8 worm cellular contexts compared by ENCODE assay signal in the genomic region with DNA sequence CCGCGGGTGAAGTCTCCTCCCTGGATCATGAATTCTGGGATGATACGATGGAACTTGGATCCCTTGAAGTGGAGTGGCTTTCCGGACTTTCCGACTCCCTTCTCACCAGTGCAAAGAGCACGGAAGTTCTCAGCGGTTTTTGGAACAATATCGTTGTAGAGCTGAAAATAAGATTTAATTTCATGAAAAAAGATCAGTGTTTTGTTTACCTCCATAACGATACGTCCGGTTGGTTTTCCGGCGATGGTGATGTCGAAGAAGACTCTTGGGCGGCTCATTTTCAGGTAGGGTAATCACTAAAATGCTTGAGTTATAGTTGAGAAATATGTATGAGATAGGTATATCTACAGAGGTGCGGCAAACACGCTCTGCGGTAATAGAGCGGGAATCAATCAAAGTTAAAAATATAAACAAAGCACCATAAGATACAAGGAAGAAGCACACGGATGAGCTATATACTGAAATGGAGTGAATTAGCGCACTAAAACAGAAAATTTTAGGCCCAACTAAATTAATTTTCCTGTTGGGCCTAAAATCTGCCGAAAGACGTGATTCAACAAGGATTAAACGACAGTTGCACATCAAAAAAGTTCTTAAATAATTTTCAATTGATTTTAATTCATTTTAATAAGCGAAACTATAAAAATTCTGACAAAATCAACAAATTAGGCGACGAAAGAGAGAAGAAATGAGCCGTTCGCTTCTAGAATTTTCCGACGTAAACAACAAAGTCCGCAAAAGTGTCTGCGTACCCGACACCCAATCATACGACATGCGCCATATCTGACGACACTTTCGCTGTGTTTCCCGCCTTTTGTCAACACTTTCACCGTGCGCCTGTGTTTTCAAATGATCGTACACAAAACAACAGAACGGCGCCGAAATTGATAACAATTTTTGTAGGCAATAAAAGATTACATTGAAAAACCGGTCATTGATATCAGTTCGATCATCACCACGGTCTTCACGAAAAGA.
TF ChIP-seq lines count a peak whose summit lies in the region.

A gene (minus strand): TSS at position 296 of the 975 bp plus-strand sequence.
A gene (plus strand): TSS at position 806 of the 975 bp plus-strand sequence.

TF ChIP-seq in whole organism, L1 larva, 84 proteins besides CTCF, POLR2A, EP300 and RAD21 (continues in another document):
- TF ChIP-seq nhr-28 (tag; optimal IDR thresholded peaks at IDR 0.05; lab: Kevin White, UChicago) (no peak), pqm-1 (tag; optimal IDR thresholded peaks at IDR 0.05; lab: Kevin White, UChicago) (no peak), ets-5 (GFP tag; IDR thresholded peaks at IDR 0.05; lab: Robert Waterston, UW) (no peak), ceh-63 (GFP tag; optimal IDR thresholded peaks at IDR 0.05; lab: Kevin White, UChicago) (no peak), jun-1 (tag; optimal IDR thresholded peaks at IDR 0.05; lab: Kevin White, UChicago) (peak; percentile 75), unc-98 (GFP tag; IDR thresholded peaks at IDR 0.05; lab: Robert Waterston, UW) (no peak), ceh-88 (GFP tag; IDR thresholded peaks at IDR 0.05; lab: Robert Waterston, UW) (peak; percentile 20; the same call in 1 of the 2 replicates), unc-86 (tag; optimal IDR thresholded peaks at IDR 0.05; lab: Kevin White, UChicago) (peak; percentile 63), tlp-1 (tag; optimal IDR thresholded peaks at IDR 0.05; lab: Kevin White, UChicago) (no peak)

TF ChIP-seq in whole organism, L2 larva, 48 proteins besides CTCF, POLR2A, EP300 and RAD21 (continues in another document):
- TF ChIP-seq F13H6.1 (tag; optimal IDR thresholded peaks at IDR 0.05; lab: Kevin White, UChicago), result peak; percentile 78
- peak; percentile 70 for TF ChIP-seq egl-27 (tag; optimal IDR thresholded peaks at IDR 0.05; lab: Kevin White, UChicago)
- TF ChIP-seq crh-2 (tag; optimal IDR thresholded peaks at IDR 0.05; lab: Kevin White, UChicago), result peak; percentile 82
- no peak for TF ChIP-seq dmd-4 (tag; optimal IDR thresholded peaks at IDR 0.05; lab: Kevin White, UChicago)
- TF ChIP-seq peb-1 (tag; optimal IDR thresholded peaks at IDR 0.05; lab: Kevin White, UChicago), result no peak
- TF ChIP-seq unc-55 (GFP tag; optimal IDR thresholded peaks at IDR 0.05; lab: Kevin White, UChicago), result peak; percentile 67
- peak; percentile 3 for TF ChIP-seq mab-5 (tag; optimal IDR thresholded peaks at IDR 0.05; lab: Kevin White, UChicago)
- peak; percentile 28 for TF ChIP-seq snpc-4 (tag; optimal IDR thresholded peaks at IDR 0.05; lab: Kevin White, UChicago)
- peak; percentile 24 for TF ChIP-seq sem-4 (tag; optimal IDR thresholded peaks at IDR 0.05; lab: Kevin White, UChicago)
- TF ChIP-seq ceh-82 (tag; optimal IDR thresholded peaks at IDR 0.05; lab: Kevin White, UChicago), result no peak

TF ChIP-seq in whole organism, L3 larva, 47 proteins besides CTCF, POLR2A, EP300 and RAD21 (continues in another document):
- peak; percentile 79 for TF ChIP-seq nhr-25 (tag; optimal IDR thresholded peaks at IDR 0.05; lab: Kevin White, UChicago)
- no peak for TF ChIP-seq ceh-9 (tag; optimal IDR thresholded peaks at IDR 0.05; lab: Kevin White, UChicago)
- no peak for TF ChIP-seq eor-1 (tag; optimal IDR thresholded peaks at IDR 0.05; lab: Kevin White, UChicago)
- no peak for TF ChIP-seq ztf-4 (tag; optimal IDR thresholded peaks at IDR 0.05; lab: Kevin White, UChicago)
- peak; percentile 85 for TF ChIP-seq lin-15B (tag; optimal IDR thresholded peaks at IDR 0.05; lab: Kevin White, UChicago)
- no peak for TF ChIP-seq nhr-76 (tag; optimal IDR thresholded peaks at IDR 0.05; lab: Kevin White, UChicago)
- TF ChIP-seq nhr-67 (tag; optimal IDR thresholded peaks at IDR 0.05; lab: Kevin White, UChicago), result no peak
- no peak for TF ChIP-seq elt-3 (tag; optimal IDR thresholded peaks at IDR 0.05; lab: Kevin White, UChicago)
- TF ChIP-seq nhr-43 (tag; optimal IDR thresholded peaks at IDR 0.05; lab: Kevin White, UChicago; ENCODE audit: poor library complexity, severe bottlenecking), result peak; percentile 76
- no peak for TF ChIP-seq unc-62 (GFP tag; optimal IDR thresholded peaks at IDR 0.05; lab: Kevin White, UChicago)

TF ChIP-seq in whole organism, L4 larva, 104 proteins besides CTCF, POLR2A, EP300 and RAD21 (continues in another document):
- TF ChIP-seq ZK546.5 (tag; optimal IDR thresholded peaks at IDR 0.05; lab: Kevin White, UChicago) (no peak), spr-1 (tag; optimal IDR thresholded peaks at IDR 0.05; lab: Kevin White, UChicago) (peak; percentile 22), F37D6.2 (tag; optimal IDR thresholded peaks at IDR 0.05; lab: Kevin White, UChicago) (peak; percentile 24), nhr-102 (tag; optimal IDR thresholded peaks at IDR 0.05; lab: Kevin White, UChicago) (peak; percentile 77), dmd-8 (GFP tag; IDR thresholded peaks at IDR 0.05; lab: Robert Waterston, UW) (no peak), daf-16 (GFP tag; optimal IDR thresholded peaks at IDR 0.05; lab: Kevin White, UChicago) (peak; percentile 94 to 97), daf-16 (tag; optimal IDR thresholded peaks at IDR 0.05; lab: Kevin White, UChicago) (peak; percentile 99), lin-39 (tag; optimal IDR thresholded peaks at IDR 0.05; lab: Kevin White, UChicago) (no peak), zip-2 (tag; optimal IDR thresholded peaks at IDR 0.05; lab: Kevin White, UChicago) (peak; percentile 18), nhr-77 (tag; optimal IDR thresholded peaks at IDR 0.05; lab: Kevin White, UChicago) (peak; percentile 60)

TF ChIP-seq in whole organism, late embryonic, 69 proteins besides CTCF, POLR2A, EP300 and RAD21 (continues in another document):
- TF ChIP-seq ceh-19 (GFP tag; optimal IDR thresholded peaks at IDR 0.05; lab: Kevin White, UChicago) (no peak), elt-2 (tag; optimal IDR thresholded peaks at IDR 0.05; lab: Kevin White, UChicago) (peak; percentile 27), fkh-10 (GFP tag; optimal IDR thresholded peaks at IDR 0.05; lab: Kevin White, UChicago) (no peak), mec-3 (tag; optimal IDR thresholded peaks at IDR 0.05; lab: Kevin White, UChicago; ENCODE audit: borderline replicate concordance) (no peak), ceh-30 (tag; optimal IDR thresholded peaks at IDR 0.05; lab: Kevin White, UChicago) (no peak), tbx-2 (tag; optimal IDR thresholded peaks at IDR 0.05; lab: Kevin White, UChicago) (peak; percentile 39), pros-1 (tag; optimal IDR thresholded peaks at IDR 0.05; lab: Kevin White, UChicago) (no peak), nfya-1 (tag; optimal IDR thresholded peaks at IDR 0.05; lab: Kevin White, UChicago) (peak; percentile 46), sox-2 (GFP tag; IDR thresholded peaks at IDR 0.05; lab: Robert Waterston, UW) (no peak), lim-6 (tag; optimal IDR thresholded peaks at IDR 0.05; lab: Kevin White, UChicago) (no peak), odd-2 (tag; optimal IDR thresholded peaks at IDR 0.05; lab: Kevin White, UChicago) (no peak)

TF ChIP-seq in whole organism, midembryonic, 9 proteins besides CTCF, POLR2A, EP300 and RAD21:
- TF ChIP-seq ztf-23 (GFP tag; IDR thresholded peaks at IDR 0.05; lab: Robert Waterston, UW) (no peak), ztf-29 (GFP tag; IDR thresholded peaks at IDR 0.05; lab: Robert Waterston, UW) (no peak), T22C8.4 (GFP tag; IDR thresholded peaks at IDR 0.05; lab: Robert Waterston, UW) (no peak), med-1 (GFP tag; optimal IDR thresholded peaks at IDR 0.05; lab: Kevin White, UChicago; ENCODE audit: insufficient read depth) (no peak), flt-1 (GFP tag; IDR thresholded peaks at IDR 0.05; lab: Robert Waterston, UW) (peak; percentile 24; the same call in 1 of the 2 replicates), tab-1 (GFP tag; IDR thresholded peaks at IDR 0.05; lab: Robert Waterston, UW) (no peak)

TF ChIP-seq in whole organism, mixed stage, embryonic, 35 proteins besides CTCF, POLR2A, EP300 and RAD21 (continues in another document):
- TF ChIP-seq lin-13 (tag; optimal IDR thresholded peaks at IDR 0.05; lab: Kevin White, UChicago) (peak; percentile 77), ztf-11 (tag; optimal IDR thresholded peaks at IDR 0.05; lab: Kevin White, UChicago) (no peak), unc-120 (tag; optimal IDR thresholded peaks at IDR 0.05; lab: Kevin White, UChicago; ENCODE audit: poor library complexity, severe bottlenecking) (peak; percentile 27), drap-1 (GFP tag; optimal IDR thresholded peaks at IDR 0.05; lab: Kevin White, UChicago) (peak; percentile 22), mep-1 (tag; optimal IDR thresholded peaks at IDR 0.05; lab: Kevin White, UChicago) (peak; percentile 56), nhr-76 (tag; optimal IDR thresholded peaks at IDR 0.05; lab: Kevin White, UChicago) (no peak), ceh-43 (GFP tag; optimal IDR thresholded peaks at IDR 0.05; lab: Kevin White, UChicago) (no peak), pha-4 (tag; optimal IDR thresholded peaks at IDR 0.05; lab: Kevin White, UChicago) (peak; percentile 92), blmp-1 (tag; optimal IDR thresholded peaks at IDR 0.05; lab: Kevin White, UChicago) (peak; percentile 13), ces-1 (GFP tag; optimal IDR thresholded peaks at IDR 0.05; lab: Kevin White, UChicago) (peak; percentile 68), lsy-2 (tag; optimal IDR thresholded peaks at IDR 0.05; lab: Kevin White, UChicago) (peak; percentile 54), bed-3 (GFP tag; optimal IDR thresholded peaks at IDR 0.05; lab: Kevin White, UChicago) (no peak), sptf-1 (tag; optimal IDR thresholded peaks at IDR 0.05; lab: Kevin White, UChicago) (peak; percentile 7), mls-2 (tag; optimal IDR thresholded peaks at IDR 0.05; lab: Kevin White, UChicago) (no peak)

TF ChIP-seq in whole organism, young adult, 124 proteins besides CTCF, POLR2A, EP300 and RAD21 (continues in another document):
- TF ChIP-seq zfh-2 (GFP tag; conservative IDR thresholded peaks at IDR 0.05; lab: Robert Waterston, UW), result no peak
- TF ChIP-seq chd-7 (tag; optimal IDR thresholded peaks at IDR 0.05; lab: Kevin White, UChicago), result no peak
- peak; percentile 80 for TF ChIP-seq nhr-80 (tag; optimal IDR thresholded peaks at IDR 0.05; lab: Kevin White, UChicago)
- TF ChIP-seq lin-54 (GFP tag; optimal IDR thresholded peaks at IDR 0.05; lab: Kevin White, UChicago), result peak; percentile 83
- TF ChIP-seq ztf-26 (tag; optimal IDR thresholded peaks at IDR 0.05; lab: Kevin White, UChicago), result peak; percentile 49
- TF ChIP-seq rcor-1 (GFP tag; IDR thresholded peaks at IDR 0.05; lab: Robert Waterston, UW), result peak; percentile 58
- TF ChIP-seq K12H6.12 (tag; optimal IDR thresholded peaks at IDR 0.05; lab: Kevin White, UChicago), result peak; percentile 1
- peak; percentile 36 for TF ChIP-seq pha-4 (tag; optimal IDR thresholded peaks at IDR 0.05; lab: Kevin White, UChicago)
- TF ChIP-seq Y53G8AR.9 (GFP tag; conservative IDR thresholded peaks at IDR 0.05; lab: Robert Waterston, UW), result 0 out of 2 replicates have a peak, but pooled peaks have one; percentile 7
- TF ChIP-seq Y53F4B.3 (GFP tag; IDR thresholded peaks at IDR 0.05; lab: Robert Waterston, UW), result no peak
- peak; percentile 54 for TF ChIP-seq tbp1 (GFP tag; optimal IDR thresholded peaks at IDR 0.05; lab: Kevin White, UChicago)
- TF ChIP-seq cebp-1 (GFP tag; IDR thresholded peaks at IDR 0.05; lab: Robert Waterston, UW), result no peak; the same call in 1 of the 2 replicates
- peak; percentile 61 for TF ChIP-seq cebp-1 (tag; optimal IDR thresholded peaks at IDR 0.05; lab: Kevin White, UChicago)
- TF ChIP-seq K11D2.4 (GFP tag; IDR thresholded peaks at IDR 0.05; lab: Robert Waterston, UW), result peak; percentile 71; the same call in 1 of the 2 replicates
- no peak for TF ChIP-seq hmg-20 (GFP tag; IDR thresholded peaks at IDR 0.05; lab: Robert Waterston, UW)
